Worm (Caenorhabditis elegans) whole organism, L4 larva: ENCODE data around the gene F14H12.7.

Experiments used
- D1046.2 ChIP-seq: fragments of 200-800 bp; sonication (Bioruptor generic); IDR thresholded peaks from 2 replicates; pipeline ENCODE4 v1.3.6; 2022; ENCODE audit warnings: missing genetic modification characterization, missing compliant biosample characterization
- F10B5.3 ChIP-seq: sonication (generic microtip); optimal IDR thresholded peaks from 2 replicates; lab custom pipeline; 2016; ENCODE audit warnings: mild to moderate bottlenecking, missing genetic modification characterization, missing compliant biosample characterization
- F26F4.8 ChIP-seq: fragments of 200-800 bp; sonication (Bioruptor generic); conservative IDR thresholded peaks from 2 replicates; pipeline ENCODE4 v1.3.6; 2022; ENCODE audit warnings: missing genetic modification characterization, missing compliant biosample characterization
- F49E8.2 ChIP-seq: sonication (generic microtip); optimal IDR thresholded peaks from 2 replicates; lab custom pipeline; 2016; ENCODE audit warnings: missing compliant biosample characterization, mild to moderate bottlenecking, missing genetic modification characterization, borderline replicate concordance
- T20F7.1 ChIP-seq: fragments of 200-800 bp; sonication (Bioruptor generic); optimal IDR thresholded peaks from 2 replicates; lab custom pipeline; 2018; ENCODE audit warnings: mild to moderate bottlenecking, missing genetic modification characterization, missing compliant biosample characterization
- T26A8.4 ChIP-seq: fragments of 200-800 bp; sonication (Bioruptor generic); IDR thresholded peaks from 2 replicates; pipeline ENCODE4 v1.3.6; 2022; ENCODE audit warnings: missing genetic modification characterization, missing compliant biosample characterization
- Y75B8A.6 ChIP-seq: fragments of 200-800 bp; sonication (Bioruptor generic); IDR thresholded peaks from 2 replicates; pipeline ENCODE4 v1.3.6; 2022; ENCODE audit warnings: missing genetic modification reagents, missing genetic modification characterization, missing compliant biosample characterization
- ZK546.5 ChIP-seq, 2 experiments: sonication (generic microtip); optimal IDR thresholded peaks; 2 replicates each; lab custom pipeline; 2017; ENCODE audit warnings: missing biosample characterization in 2 of 2, missing genetic modification characterization in 2 of 2
- ama-1 ChIP-seq: fragments of 150-350 bp; optimal IDR thresholded peaks from 2 replicates; lab custom pipeline; 2014; ENCODE audit warnings: inconsistent platforms, mixed read lengths
- arid-1 ChIP-seq: fragments of 200-800 bp; sonication (Bioruptor generic); conservative IDR thresholded peaks from 2 replicates; pipeline ENCODE4 v1.3.6; 2022; ENCODE audit warnings: missing genetic modification reagents, missing genetic modification characterization, missing compliant biosample characterization
- ceh-82 ChIP-seq: sonication (generic microtip); optimal IDR thresholded peaks from 2 replicates; lab custom pipeline; 2017; ENCODE audit warnings: missing biosample characterization, missing genetic modification characterization
- ces-1 ChIP-seq: fragments of 150-350 bp; sonication (generic microtip); optimal IDR thresholded peaks from 4 replicates; lab custom pipeline; 2014; ENCODE audit warnings: missing biosample characterization, missing genetic modification reagents, missing genetic modification characterization
- ctbp-1 ChIP-seq: fragments of 200-800 bp; sonication (Bioruptor generic); IDR thresholded peaks from 2 replicates; pipeline ENCODE4 v1.3.6; 2022; ENCODE audit warnings: missing genetic modification reagents, missing genetic modification characterization, missing compliant biosample characterization
- daf-16 ChIP-seq, 3 experiments: sonication (generic microtip); optimal IDR thresholded peaks; 2 replicates each; lab custom pipeline; 2016 to 2017; ENCODE audit warnings: missing genetic modification characterization in 3 of 3, missing genetic modification reagents in 3 of 3, mild to moderate bottlenecking in 2 of 3, missing compliant biosample characterization in 2 of 3, missing biosample characterization in 1 of 3, moderate library complexity in 1 of 3
- daf-8 ChIP-seq: fragments of 200-800 bp; sonication (Bioruptor generic); IDR thresholded peaks from 2 replicates; pipeline ENCODE4 v1.3.6; 2022; ENCODE audit warnings: missing genetic modification characterization, missing compliant biosample characterization
- dmd-9 ChIP-seq: fragments of 200-800 bp; sonication (Bioruptor generic); IDR thresholded peaks from 2 replicates; pipeline ENCODE4 v1.3.6; 2022; ENCODE audit warnings: missing genetic modification reagents, missing genetic modification characterization, missing compliant biosample characterization
- dve-1 ChIP-seq: sonication (generic microtip); optimal IDR thresholded peaks from 2 replicates; lab custom pipeline; 2017; ENCODE audit warnings: antibody characterized with exemption, mild to moderate bottlenecking, missing genetic modification characterization, missing compliant biosample characterization; ENCODE audit not compliant: insufficient read depth
- hlh-11 ChIP-seq: fragments of 200-800 bp; sonication (Bioruptor generic); optimal IDR thresholded peaks from 2 replicates; lab custom pipeline; 2018; ENCODE audit warnings: mild to moderate bottlenecking, missing genetic modification characterization, missing compliant biosample characterization
- hlh-30 ChIP-seq: sonication (generic microtip); optimal IDR thresholded peaks from 2 replicates; lab custom pipeline; 2017; ENCODE audit warnings: antibody characterized with exemption, mild to moderate bottlenecking, missing genetic modification characterization, missing compliant biosample characterization; ENCODE audit not compliant: insufficient read depth
- hmg-1.1 ChIP-seq: fragments of 200-800 bp; sonication (Bioruptor generic); IDR thresholded peaks from 2 replicates; pipeline ENCODE4 v1.3.6; 2022; ENCODE audit warnings: missing genetic modification reagents, missing genetic modification characterization, missing compliant biosample characterization
- lin-13 ChIP-seq: fragments of 150-350 bp; optimal IDR thresholded peaks from 2 replicates; lab custom pipeline; 2014; ENCODE audit warnings: missing biosample characterization, missing genetic modification reagents, missing genetic modification characterization
- lin-15B ChIP-seq: fragments of 150-350 bp; sonication (generic microtip); optimal IDR thresholded peaks from 3 replicates; lab custom pipeline; 2014; ENCODE audit warnings: missing biosample characterization, missing genetic modification characterization
- lsy-2 ChIP-seq, 2 experiments: fragments of 150-350 bp in 1 of 2; sonication (generic microtip) in 1 of 2; optimal IDR thresholded peaks; 2 replicates each; lab custom pipeline; 2014 to 2017; ENCODE audit warnings: missing biosample characterization in 2 of 2, missing genetic modification characterization in 2 of 2
- madf-5 ChIP-seq, 2 experiments: fragments of 200-800 bp; sonication (Bioruptor generic); IDR thresholded peaks; 2 replicates each; pipeline ENCODE4 v1.3.6; 2022; ENCODE audit warnings: missing compliant biosample characterization in 2 of 2, missing genetic modification characterization in 2 of 2
- madf-9 ChIP-seq: fragments of 200-800 bp; sonication (Bioruptor generic); conservative IDR thresholded peaks from 2 replicates; pipeline ENCODE4 v1.3.6; 2022; ENCODE audit warnings: missing genetic modification reagents, missing genetic modification characterization, missing compliant biosample characterization
- mep-1 ChIP-seq: fragments of 150-350 bp; sonication (generic microtip); optimal IDR thresholded peaks from 3 replicates; lab custom pipeline; 2014; ENCODE audit warnings: missing biosample characterization, missing genetic modification characterization
- mes-2 ChIP-seq: sonication (generic microtip); optimal IDR thresholded peaks from 2 replicates; lab custom pipeline; 2016; ENCODE audit warnings: missing genotype, mild to moderate bottlenecking, missing genetic modification characterization, missing compliant biosample characterization; ENCODE audit not compliant: poor library complexity, severe bottlenecking
- nhr-102 ChIP-seq: sonication (generic microtip); optimal IDR thresholded peaks from 2 replicates; lab custom pipeline; 2016; ENCODE audit warnings: mild to moderate bottlenecking, missing genetic modification characterization, moderate library complexity, missing compliant biosample characterization
- nhr-28 ChIP-seq: fragments of 150-350 bp; optimal IDR thresholded peaks from 2 replicates; lab custom pipeline; 2014; ENCODE audit warnings: missing biosample characterization, missing genetic modification characterization
- nhr-41 ChIP-seq: fragments of 200-800 bp; sonication (Bioruptor generic); IDR thresholded peaks from 2 replicates; pipeline ENCODE4 v1.3.6; 2022; ENCODE audit warnings: missing genetic modification reagents, missing genetic modification characterization, missing compliant biosample characterization
- nhr-48 ChIP-seq: sonication (generic microtip); optimal IDR thresholded peaks from 2 replicates; lab custom pipeline; 2016; ENCODE audit warnings: mild to moderate bottlenecking, missing genetic modification characterization, missing compliant biosample characterization
- nhr-76 ChIP-seq: fragments of 150-350 bp; optimal IDR thresholded peaks from 2 replicates; lab custom pipeline; 2014; ENCODE audit warnings: missing biosample characterization, missing genetic modification characterization
- nhr-77 ChIP-seq: fragments of 150-350 bp; optimal IDR thresholded peaks from 2 replicates; lab custom pipeline; 2014; ENCODE audit warnings: missing biosample characterization, missing genetic modification characterization
- pha-4 ChIP-seq, 2 experiments: fragments of 150-350 bp in 1 of 2; fragments of 200-800 bp in 1 of 2; sonication (Bioruptor generic) in 1 of 2; IDR thresholded peaks in 1 of 2; optimal IDR thresholded peaks in 1 of 2; 2 replicates each; pipeline versions ENCODE4 v1.3.6 to Lab custom; 2014 to 2022; ENCODE audit warnings: missing genetic modification characterization in 2 of 2, missing genetic modification reagents in 2 of 2, missing biosample characterization in 1 of 2, missing compliant biosample characterization in 1 of 2
- pqm-1 ChIP-seq: sonication (generic microtip); optimal IDR thresholded peaks from 2 replicates; lab custom pipeline; 2017; ENCODE audit warnings: missing biosample characterization, missing genetic modification characterization
- rbr-2 ChIP-seq: sonication (generic microtip); optimal IDR thresholded peaks from 2 replicates; lab custom pipeline; 2016; ENCODE audit warnings: missing genotype, missing genetic modification characterization, missing compliant biosample characterization
- saeg-2 ChIP-seq: fragments of 200-800 bp; sonication (Bioruptor generic); IDR thresholded peaks from 2 replicates; pipeline ENCODE4 v1.3.6; 2022; ENCODE audit warnings: missing genetic modification reagents, missing genetic modification characterization, missing compliant biosample characterization
- snpc-4 ChIP-seq: fragments of 150-350 bp; optimal IDR thresholded peaks from 2 replicates; lab custom pipeline; 2014; ENCODE audit warnings: missing biosample characterization, missing genetic modification characterization
- spr-3 ChIP-seq: fragments of 200-800 bp; sonication (Bioruptor generic); optimal IDR thresholded peaks from 2 replicates; lab custom pipeline; 2018; ENCODE audit warnings: mild to moderate bottlenecking, missing genetic modification characterization, missing compliant biosample characterization
- tra-1 ChIP-seq: fragments of 200-800 bp; sonication (Bioruptor generic); IDR thresholded peaks from 2 replicates; pipeline ENCODE4 v1.3.6; 2022; ENCODE audit warnings: missing genetic modification reagents, missing genetic modification characterization, missing compliant biosample characterization
- unc-39 ChIP-seq: sonication (generic microtip); optimal IDR thresholded peaks from 2 replicates; lab custom pipeline; 2017; ENCODE audit warnings: missing biosample characterization, missing genetic modification characterization
- unc-62 ChIP-seq, 3 experiments: fragments of 150-350 bp in 1 of 3; sonication (generic microtip); optimal IDR thresholded peaks in 2 of 3; peaks in 1 of 3; 1 replicate in 1 of 3; 2 replicates in 2 of 3; lab custom pipeline; 2014 to 2017; ENCODE audit warnings: missing biosample characterization in 3 of 3, missing genetic modification characterization in 3 of 3, missing genetic modification reagents in 3 of 3, missing genotype in 1 of 3
- zfp-2 ChIP-seq: sonication (generic microtip); optimal IDR thresholded peaks from 2 replicates; lab custom pipeline; 2016; ENCODE audit warnings: mild to moderate bottlenecking, missing genetic modification characterization, missing compliant biosample characterization
- zip-2 ChIP-seq: fragments of 150-350 bp; optimal IDR thresholded peaks from 2 replicates; lab custom pipeline; 2014; ENCODE audit warnings: missing biosample characterization, missing genetic modification characterization
- ztf-7 ChIP-seq: fragments of 150-350 bp; optimal IDR thresholded peaks from 2 replicates; lab custom pipeline; 2014; ENCODE audit warnings: missing biosample characterization, missing genetic modification characterization

The F14H12.7 gene

DNA sequence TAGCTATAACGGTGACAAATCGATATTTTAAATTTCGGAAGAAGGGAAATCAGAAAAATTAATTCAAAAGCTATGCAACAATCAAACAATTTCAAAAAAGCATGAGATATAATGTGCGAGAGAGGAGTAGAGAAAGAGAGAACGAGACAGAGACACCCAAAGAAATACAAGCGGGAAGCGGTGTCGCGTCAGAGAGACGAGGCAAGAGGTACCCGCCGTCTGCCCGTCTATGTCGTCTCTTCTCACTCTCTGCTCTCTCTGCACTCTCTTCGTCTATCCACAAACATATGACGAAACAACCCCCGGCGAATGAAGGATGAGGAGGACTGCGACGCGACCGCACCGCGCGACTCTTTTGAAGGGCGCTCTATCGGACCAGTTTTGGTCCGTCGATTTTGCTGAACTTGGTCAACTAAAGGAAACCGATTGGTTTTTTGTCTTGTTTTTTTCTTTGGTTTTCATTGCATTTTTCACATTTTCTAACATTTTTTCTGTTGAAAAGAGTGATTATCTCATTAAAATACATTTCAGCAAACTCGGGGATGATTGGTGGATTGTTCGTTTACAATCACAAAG is 26.5 kb upstream of the F14H12.7 start, which contains the start of gene dpy-23 (continued):
- TF ChIP-seq saeg-2 (GFP tag; lab: Robert Waterston, UW) (0 out of 2 replicates have a peak, but pooled peaks have one; percentile 39), nhr-28 (tag; lab: Kevin White, UChicago) (peak; percentile 93), lin-15B (tag; lab: Kevin White, UChicago) (no peak), lsy-2 (tag; optimal IDR thresholded peaks at IDR 0.05; lab: Kevin White, UChicago) (peak; percentile 80 to 89), nhr-48 (tag; lab: Kevin White, UChicago) (peak; percentile 88), mes-2 (peak; percentile 82), madf-5 (GFP tag; IDR thresholded peaks at IDR 0.05; lab: Robert Waterston, UW) (no peak), pha-4 (GFP tag; IDR thresholded peaks at IDR 0.05; lab: Robert Waterston, UW) (peak; percentile 73), pha-4 (tag; optimal IDR thresholded peaks at IDR 0.05; lab: Kevin White, UChicago) (peak; percentile 69), hmg-1.1 (GFP tag; lab: Robert Waterston, UW) (peak; percentile 93), daf-8 (GFP tag; lab: Robert Waterston, UW) (no peak), arid-1 (peak; percentile 90), pqm-1 (tag; lab: Kevin White, UChicago) (no peak), T26A8.4 (GFP tag; lab: Robert Waterston, UW) (peak; percentile 82), zfp-2 (tag; lab: Kevin White, UChicago) (peak; percentile 27), nhr-102 (tag; lab: Kevin White, UChicago) (peak; percentile 67), F10B5.3 (tag; lab: Kevin White, UChicago) (peak; percentile 0), ama-1 (lab: Kevin White, UChicago) (no peak), ctbp-1 (GFP tag; lab: Robert Waterston, UW) (peak; percentile 94), ces-1 (GFP tag; lab: Kevin White, UChicago) (no peak), F26F4.8 (GFP tag; lab: Robert Waterston, UW) (no peak), spr-3 (GFP tag; lab: Kevin White, UChicago) (no peak), F49E8.2 (tag; lab: Kevin White, UChicago) (no peak), tra-1 (GFP tag; lab: Robert Waterston, UW) (peak; percentile 86), dmd-9 (GFP tag; lab: Robert Waterston, UW) (0 out of 2 replicates have a peak, but pooled peaks have one; percentile 50), ZK546.5 (tag; optimal IDR thresholded peaks at IDR 0.05; lab: Kevin White, UChicago) (no peak), Y75B8A.6 (GFP tag; lab: Robert Waterston, UW) (no peak), nhr-76 (tag; lab: Kevin White, UChicago) (no peak), madf-9 (GFP tag; lab: Robert Waterston, UW) (peak; percentile 82), hlh-30 (tag; lab: Kevin White, UChicago) (peak; percentile 97), D1046.2 (no peak), lin-13 (peak; percentile 91), rbr-2 (tag; lab: Kevin White, UChicago) (peak; percentile 94), daf-16 (GFP tag; optimal IDR thresholded peaks at IDR 0.05; lab: Kevin White, UChicago) (peak; percentile 1 to 47), daf-16 (tag; optimal IDR thresholded peaks at IDR 0.05; lab: Kevin White, UChicago) (peak; percentile 73), zip-2 (tag; lab: Kevin White, UChicago) (peak; percentile 38), ztf-7 (peak; percentile 52), hlh-11 (tag; lab: Kevin White, UChicago) (peak; percentile 98), unc-39 (tag; lab: Kevin White, UChicago) (no peak), mep-1 (tag; lab: Kevin White, UChicago) (peak; percentile 97), T20F7.1 (GFP tag; lab: Kevin White, UChicago) (peak; percentile 75), unc-62 (GFP tag; optimal IDR thresholded peaks at IDR 0.05 in 1 of 2; lab: Kevin White, UChicago) (peak in 1 of 2 experiments; percentile 61), unc-62 (tag; optimal IDR thresholded peaks at IDR 0.05; lab: Kevin White, UChicago) (no peak), nhr-77 (tag; lab: Kevin White, UChicago) (peak; percentile 89), dve-1 (peak; percentile 96), snpc-4 (tag; lab: Kevin White, UChicago) (no peak), ceh-82 (tag; lab: Kevin White, UChicago) (no peak), nhr-41 (GFP tag; lab: Robert Waterston, UW) (peak; percentile 49; the same call in 1 of the 2 replicates)
